Worm (Caenorhabditis elegans): ENCODE measurements around the gene C33C12.4.

DNA sequence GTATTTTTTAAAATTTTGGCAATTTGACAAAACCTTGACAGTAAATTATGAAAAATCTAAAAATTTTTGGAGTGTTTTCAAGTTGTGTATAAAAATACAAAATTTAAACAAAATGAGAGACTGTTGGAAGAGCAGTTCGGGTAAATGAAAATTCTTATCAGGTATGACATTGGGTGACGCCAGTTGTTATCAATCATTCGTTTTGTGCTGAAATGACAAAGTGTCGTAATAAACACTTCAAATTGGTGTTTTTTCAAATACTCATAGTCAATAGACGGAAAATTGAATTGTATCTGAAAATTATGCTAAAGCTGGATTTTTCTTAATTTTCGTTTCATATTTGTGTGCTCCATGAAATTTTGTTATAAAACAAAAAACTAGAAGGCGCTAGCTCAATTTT, 43.5 kb downstream of the C33C12.4 start:
- TF ChIP-seq lin-35 (GFP tag; optimal IDR thresholded peaks at IDR 0.05) (no peak), ztf-4 (tag; optimal IDR thresholded peaks at IDR 0.05) (no peak), pax-3 (tag; optimal IDR thresholded peaks at IDR 0.05) (no peak), grh-1 (GFP tag; IDR thresholded peaks at IDR 0.05) (no peak), fos-1 (tag; optimal IDR thresholded peaks at IDR 0.05) (no peak), egl-27 (tag; optimal IDR thresholded peaks at IDR 0.05) (no peak), sox-4 (tag; optimal IDR thresholded peaks at IDR 0.05) (no peak), skn-1 (tag; optimal IDR thresholded peaks at IDR 0.05) (no peak), unc-62 (GFP tag; optimal IDR thresholded peaks at IDR 0.05) (no peak), sptf-1 (tag; optimal IDR thresholded peaks at IDR 0.05) (no peak), ztf-11 (tag; optimal IDR thresholded peaks at IDR 0.05) (no peak)
